Worm (Caenorhabditis elegans) whole organism, L4/young adult: Measurements from ENCODE around the gene comt-5.

ENCODE experiments used
- W03F9.2 ChIP-seq: fragments of 150-350 bp; optimal IDR thresholded peaks from 2 replicates; lab custom pipeline; 2014; ENCODE audit warnings: missing biosample characterization, missing genetic modification characterization
- dao-5 ChIP-seq: sonication (generic microtip); optimal IDR thresholded peaks from 2 replicates; lab custom pipeline; 2016; ENCODE audit warnings: missing genotype, missing genetic modification characterization, moderate library complexity, missing compliant biosample characterization
- him-1 ChIP-seq: sonication (generic microtip); optimal IDR thresholded peaks from 2 replicates; lab custom pipeline; 2016; ENCODE audit warnings: missing genotype, missing genetic modification reagents, missing genetic modification characterization, missing compliant biosample characterization

ce11 chrV:2027787-2028186 lies 25.6 kb downstream of the comt-5 start, which contains the start of gene srab-13:
- TF ChIP-seq him-1 (tag; lab: Kevin White, UChicago) (no peak), W03F9.2 (tag; lab: Kevin White, UChicago) (no peak), dao-5 (tag; lab: Kevin White, UChicago) (no peak)
